Worm (Caenorhabditis elegans): ENCODE data around the gene mks-2.

mks-2 gene

ce11 chrII:6236093-6236945, 17.1 kb upstream of the mks-2 start (continued):
- TF ChIP-seq efl-1 (optimal IDR thresholded peaks at IDR 0.05) (no peak), efl-1 (GFP tag; optimal IDR thresholded peaks at IDR 0.05 in 1 of 2) (peak in 1 of 2 experiments; percentile 47), lsy-2 (tag; optimal IDR thresholded peaks at IDR 0.05) (peak in 1 of 2 experiments; percentile 30), rnt-1 (tag; optimal IDR thresholded peaks at IDR 0.05) (no peak), skn-1 (tag; optimal IDR thresholded peaks at IDR 0.05) (no peak), nhr-90 (tag; optimal IDR thresholded peaks at IDR 0.05; ENCODE audit: poor library complexity) (no peak), pqm-1 (tag; optimal IDR thresholded peaks at IDR 0.05) (no peak), tlp-1 (tag; optimal IDR thresholded peaks at IDR 0.05) (no peak), lin-15B (tag; optimal IDR thresholded peaks at IDR 0.05) (no peak), isw-1 (GFP tag; IDR thresholded peaks at IDR 0.05) (no peak), lin-13 (GFP tag; optimal IDR thresholded peaks at IDR 0.05) (no peak), nhr-47 (tag; optimal IDR thresholded peaks at IDR 0.05) (no peak), fkh-10 (GFP tag; optimal IDR thresholded peaks at IDR 0.05) (no peak), hlh-4 (tag; optimal IDR thresholded peaks at IDR 0.05) (no peak), snu-23 (GFP tag; optimal IDR thresholded peaks at IDR 0.05) (peak; percentile 6), F16B12.6 (tag; optimal IDR thresholded peaks at IDR 0.05) (no peak), zag-1 (tag; optimal IDR thresholded peaks at IDR 0.05) (no peak), lin-35 (GFP tag; optimal IDR thresholded peaks at IDR 0.05) (peak in 1 of 2 experiments; percentile 45), nhr-77 (tag; optimal IDR thresholded peaks at IDR 0.05) (no peak), alr-1 (tag; optimal IDR thresholded peaks at IDR 0.05; ENCODE audit: borderline replicate concordance) (no peak), snpc-4 (tag; optimal IDR thresholded peaks at IDR 0.05) (no peak), nhr-20 (tag; optimal IDR thresholded peaks at IDR 0.05) (peak; percentile 25), hlh-17 (GFP tag; optimal IDR thresholded peaks at IDR 0.05; ENCODE audit: borderline replicate concordance) (no peak), nhr-76 (tag; optimal IDR thresholded peaks at IDR 0.05) (no peak), ceh-88 (GFP tag; IDR thresholded peaks at IDR 0.05) (no peak), dsc-1 (tag; optimal IDR thresholded peaks at IDR 0.05) (no peak), ceh-8 (GFP tag; optimal IDR thresholded peaks at IDR 0.05) (no peak), dpl-1 (GFP tag; optimal IDR thresholded peaks at IDR 0.05) (peak in 1 of 3 experiments; percentile 3)

ce11 chrII:6235432-6236092, 16.3 kb upstream of the mks-2 start, which contains the start of gene T24H7.9:
Gene T24H7.9 (minus strand): TSS chrII:6235505.
- TF ChIP-seq ztf-4 (tag; optimal IDR thresholded peaks at IDR 0.05) (no peak), egl-13 (tag; optimal IDR thresholded peaks at IDR 0.05) (no peak), fkh-8 (tag; optimal IDR thresholded peaks at IDR 0.05) (no peak), mep-1 (tag; optimal IDR thresholded peaks at IDR 0.05) (no peak), mef-2 (tag; optimal IDR thresholded peaks at IDR 0.05) (no peak), fkh-4 (tag; optimal IDR thresholded peaks at IDR 0.05; ENCODE audit: borderline replicate concordance) (no peak), unc-98 (GFP tag; IDR thresholded peaks at IDR 0.05) (no peak), pax-3 (tag; optimal IDR thresholded peaks at IDR 0.05) (no peak), ceh-90 (tag; optimal IDR thresholded peaks at IDR 0.05) (no peak), F16B12.6 (tag; optimal IDR thresholded peaks at IDR 0.05) (no peak), ceh-63 (GFP tag; optimal IDR thresholded peaks at IDR 0.05) (no peak), C34B4.2 (tag; optimal IDR thresholded peaks at IDR 0.05) (no peak), ceh-82 (tag; optimal IDR thresholded peaks at IDR 0.05) (no peak), nhr-76 (tag; optimal IDR thresholded peaks at IDR 0.05) (no peak), snpc-4 (tag; optimal IDR thresholded peaks at IDR 0.05) (no peak), efl-3 (GFP tag; optimal IDR thresholded peaks at IDR 0.05) (no peak), blmp-1 (tag; optimal IDR thresholded peaks at IDR 0.05) (no peak)
